Worm (Caenorhabditis elegans): Measurements from ENCODE around the gene F56D6.11.

Gene F56D6.11

DNA sequence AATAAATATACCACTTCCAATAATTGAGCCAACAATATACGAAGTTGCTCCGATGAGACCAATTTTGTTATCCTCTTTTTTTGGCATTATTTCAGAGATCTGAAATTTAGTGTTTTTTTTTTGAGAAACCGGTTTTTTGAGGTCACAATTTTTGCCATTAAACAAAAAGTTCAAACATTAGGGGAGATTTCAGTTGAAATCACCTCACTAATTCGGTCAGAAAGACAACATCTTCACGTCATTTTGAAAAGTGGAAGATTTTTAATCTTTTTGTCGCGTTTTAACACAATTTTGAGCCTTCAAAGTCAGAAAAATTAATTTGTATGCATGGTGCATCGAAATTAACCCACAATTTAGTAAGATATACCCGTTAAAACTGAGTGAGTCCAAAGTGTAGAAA is 41.3 kb downstream of the F56D6.11 start, which contains the start of gene aat-8:
TSS of gene aat-8 (minus strand) at position 101 of the 400 bp plus-strand sequence.
- TF ChIP-seq aha-1 (tag) (peak; percentile 0), ama-1 (optimal IDR thresholded peaks at IDR 0.05) (no peak), nhr-41 (GFP tag; IDR thresholded peaks at IDR 0.05) (no peak)

DNA sequence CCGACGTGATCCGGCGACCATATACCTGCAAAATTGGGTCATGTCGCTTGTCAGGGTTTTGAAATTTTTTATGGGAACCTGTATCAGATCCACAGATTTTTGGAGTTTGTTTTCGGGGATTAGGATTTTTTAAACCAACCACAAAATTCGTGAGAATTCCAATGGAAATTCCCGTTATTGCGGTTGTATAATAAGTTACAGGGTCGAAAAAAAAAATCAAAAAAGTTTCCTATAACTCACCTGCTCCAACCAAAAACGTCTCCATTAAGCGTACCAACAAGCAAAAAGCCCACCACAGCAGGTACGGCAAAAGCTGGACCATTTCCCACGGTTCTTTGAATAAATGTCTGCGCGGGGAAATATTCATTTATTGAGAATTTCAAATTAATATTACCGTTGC is 43.3 kb downstream of the F56D6.11 start:
- no peak for TF ChIP-seq tag-97 (GFP tag; IDR thresholded peaks at IDR 0.05)
- TF ChIP-seq nhr-42 (GFP tag; IDR thresholded peaks at IDR 0.05) = no peak
- no peak for TF ChIP-seq ama-1 (optimal IDR thresholded peaks at IDR 0.05)
- TF ChIP-seq daf-12 (tag; optimal IDR thresholded peaks at IDR 0.05) = no peak
- TF ChIP-seq mdl-1 (tag; optimal IDR thresholded peaks at IDR 0.05) = no peak
- peak; percentile 90 for TF ChIP-seq aha-1 (tag)
- TF ChIP-seq snpc-4 (tag; optimal IDR thresholded peaks at IDR 0.05) = no peak
- TF ChIP-seq attf-4 (tag; optimal IDR thresholded peaks at IDR 0.05) = no peak
- no peak for TF ChIP-seq ces-1 (GFP tag; optimal IDR thresholded peaks at IDR 0.05)

DNA sequence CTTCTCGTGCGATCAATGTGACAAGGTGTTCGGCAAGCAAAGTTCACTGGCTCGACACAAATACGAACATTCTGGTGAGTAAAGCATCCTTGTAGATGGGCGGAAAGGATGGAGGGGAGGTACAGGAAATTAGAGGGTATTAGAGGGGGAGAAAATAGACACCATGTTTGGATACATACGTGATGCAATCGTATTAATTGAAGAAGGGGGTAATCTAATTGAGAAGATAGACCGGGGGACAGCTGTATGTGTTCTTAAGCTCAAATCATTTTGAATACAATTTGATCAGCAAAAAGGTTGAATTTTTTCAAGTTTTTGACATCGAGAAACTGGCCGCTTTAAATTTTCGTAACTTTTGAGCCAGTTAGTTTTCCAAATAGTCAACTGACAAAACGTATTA is 45.9 kb downstream of the F56D6.11 start:
- no peak for TF ChIP-seq madf-9 (GFP tag; conservative IDR thresholded peaks at IDR 0.05)
- no peak for TF ChIP-seq egl-43 (GFP tag; IDR thresholded peaks at IDR 0.05)
- TF ChIP-seq F37D6.2 (tag; optimal IDR thresholded peaks at IDR 0.05) = no peak
- TF ChIP-seq nhr-42 (GFP tag; IDR thresholded peaks at IDR 0.05) = no peak
- no peak for TF ChIP-seq vab-7 (GFP tag; IDR thresholded peaks at IDR 0.05)
- TF ChIP-seq nhr-25 (tag; optimal IDR thresholded peaks at IDR 0.05; ENCODE audit: borderline replicate concordance, insufficient read depth) = no peak
- TF ChIP-seq cey-2 (tag; optimal IDR thresholded peaks at IDR 0.05; ENCODE audit: borderline replicate concordance, insufficient read depth) = no peak
- no peak for TF ChIP-seq zip-11 (GFP tag; IDR thresholded peaks at IDR 0.05)
- TF ChIP-seq hif-1 (tag; optimal IDR thresholded peaks at IDR 0.05) = no peak
- no peak for TF ChIP-seq T26A8.4 (GFP tag; IDR thresholded peaks at IDR 0.05)
- no peak for TF ChIP-seq hlh-11 (tag; optimal IDR thresholded peaks at IDR 0.05)

DNA sequence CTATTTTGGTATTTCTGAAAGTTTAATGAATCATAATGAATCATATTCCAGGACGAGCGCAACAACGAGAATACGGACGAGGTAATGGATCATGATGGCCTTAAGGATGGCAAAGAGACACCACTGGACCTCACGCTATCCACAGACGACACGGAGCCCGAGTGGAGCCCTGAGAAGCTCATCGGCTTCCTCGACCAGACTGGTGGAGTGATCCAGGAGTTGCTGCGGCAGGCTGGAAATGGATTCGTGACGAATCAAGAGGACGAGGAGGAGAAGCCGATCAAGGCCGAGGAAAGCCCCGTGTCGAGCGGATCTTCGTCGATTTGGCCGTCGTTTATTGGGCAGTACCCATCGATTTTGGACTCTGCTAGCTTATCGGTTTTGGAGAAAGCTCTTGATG is 46.7 kb downstream of the F56D6.11 start:
- TF ChIP-seq set-16 (GFP tag; IDR thresholded peaks at IDR 0.05) (peak; percentile 70; the same call in 1 of the 2 replicates), nhr-111 (GFP tag; optimal IDR thresholded peaks at IDR 0.05) (no peak), tra-1 (GFP tag; IDR thresholded peaks at IDR 0.05) (no peak), ztf-7 (tag; optimal IDR thresholded peaks at IDR 0.05) (no peak), F44E2.7 (GFP tag; IDR thresholded peaks at IDR 0.05) (no peak), unc-62 (GFP tag; optimal IDR thresholded peaks at IDR 0.05 in 1 of 2) (no peak), unc-62 (tag; optimal IDR thresholded peaks at IDR 0.05) (no peak)

DNA sequence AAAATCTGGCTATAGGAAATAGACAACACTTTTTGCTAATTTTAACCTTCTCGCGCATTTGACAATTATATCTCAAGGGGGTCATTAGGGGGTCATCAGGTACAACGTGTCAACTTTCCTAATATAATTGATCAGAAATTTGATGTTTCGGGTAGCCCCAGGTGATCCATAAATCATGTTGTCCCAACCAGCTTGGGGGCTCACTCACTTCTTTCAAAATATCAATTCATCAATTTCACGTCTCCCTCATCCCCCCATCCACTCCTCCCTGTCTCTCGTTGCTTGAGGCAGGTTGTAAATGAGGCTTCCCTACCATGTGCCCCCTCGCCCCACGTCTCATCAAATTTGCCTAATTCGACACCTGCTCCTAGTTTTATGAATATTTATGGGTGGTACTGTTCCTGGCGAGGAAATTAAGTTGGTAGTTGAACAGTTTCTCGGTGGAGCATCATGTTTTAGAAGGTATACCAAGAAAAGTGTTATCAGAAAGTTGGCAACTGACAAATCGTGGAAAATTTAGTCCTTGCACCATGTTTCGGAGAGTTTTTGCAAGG is 48.2 kb downstream of the F56D6.11 start:
- TF ChIP-seq unc-62 (GFP tag; optimal IDR thresholded peaks at IDR 0.05 in 1 of 2) = peak in 1 of 2 experiments; percentile 95
- no peak for TF ChIP-seq unc-62 (tag; optimal IDR thresholded peaks at IDR 0.05)
- TF ChIP-seq aha-1 (tag) = no peak

DNA sequence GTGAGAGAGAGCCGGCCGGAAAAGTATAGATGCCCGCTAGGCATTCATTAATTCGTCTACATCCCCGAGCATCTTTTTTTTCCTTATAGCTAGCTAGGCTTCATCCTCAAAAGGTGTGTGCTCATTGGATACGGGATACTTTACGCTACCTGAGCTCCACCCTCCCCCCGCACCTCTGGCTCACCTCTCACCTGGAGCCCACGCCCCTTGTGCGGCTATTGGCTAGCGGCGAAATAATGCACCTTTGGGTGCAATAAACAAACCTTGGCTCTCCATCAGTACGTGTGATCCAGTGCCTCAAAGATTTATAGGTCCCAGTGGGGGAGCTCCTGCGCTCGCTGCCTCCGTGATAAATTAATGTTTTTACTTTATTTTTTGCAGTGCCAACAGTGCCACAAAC is 50.1 kb downstream of the F56D6.11 start:
- TF ChIP-seq zag-1 (tag; optimal IDR thresholded peaks at IDR 0.05) = no peak
- no peak for TF ChIP-seq ama-1 (optimal IDR thresholded peaks at IDR 0.05)
- no peak for TF ChIP-seq pqm-1 (tag; optimal IDR thresholded peaks at IDR 0.05)
- no peak for TF ChIP-seq lsy-2 (tag; optimal IDR thresholded peaks at IDR 0.05)
- no peak for TF ChIP-seq F49E8.2 (tag; optimal IDR thresholded peaks at IDR 0.05; ENCODE audit: borderline replicate concordance)
- no peak for TF ChIP-seq spr-3 (GFP tag; optimal IDR thresholded peaks at IDR 0.05)
- TF ChIP-seq set-16 (GFP tag; IDR thresholded peaks at IDR 0.05) = peak; percentile 25; the same call in 1 of the 2 replicates
- TF ChIP-seq zfp-3 (GFP tag; conservative IDR thresholded peaks at IDR 0.05) = no peak
